Fruit fly (Drosophila melanogaster) whole organism, prepupa: ENCODE measurements around the gene Nak.
A peak's percentile ranks its signal among the peaks of the same experiment; 100 is the strongest.

Source experiments
- CG10669 ChIP-seq: fragments of 200-800 bp; sonication (Bioruptor generic); optimal IDR thresholded peaks from 3 replicates; lab custom pipeline; 2018; ENCODE audit warnings: missing biosample characterization, mild to moderate bottlenecking, missing genetic modification characterization, moderate library complexity
- CG16779 ChIP-seq: fragments of 200-800 bp; sonication (Bioruptor generic); optimal IDR thresholded peaks from 3 replicates; lab custom pipeline; 2017; ENCODE audit warnings: missing biosample characterization, mild to moderate bottlenecking, missing genetic modification characterization
- CG3032 ChIP-seq: fragments of 200-800 bp; optimal IDR thresholded peaks from 2 replicates; lab custom pipeline; 2019; ENCODE audit warnings: missing biosample characterization, mild to moderate bottlenecking, missing genetic modification characterization, moderate library complexity
- CG31627 ChIP-seq: fragments of 200-800 bp; sonication (Bioruptor generic); optimal IDR thresholded peaks from 3 replicates; lab custom pipeline; 2016; ENCODE audit warnings: missing biosample characterization, missing genetic modification characterization
- CG34406 ChIP-seq: fragments of 200-800 bp; sonication (Bioruptor generic); optimal IDR thresholded peaks from 3 replicates; lab custom pipeline; 2016; ENCODE audit warnings: missing biosample characterization, missing genetic modification characterization
- CG4318 ChIP-seq: fragments of 200-800 bp; sonication (Bioruptor generic); optimal IDR thresholded peaks from 3 replicates; lab custom pipeline; 2017; ENCODE audit warnings: missing biosample characterization, mild to moderate bottlenecking, missing genetic modification characterization
- CG6792 ChIP-seq: fragments of 200-800 bp; sonication (Bioruptor generic); optimal IDR thresholded peaks from 3 replicates; lab custom pipeline; 2016; ENCODE audit warnings: missing biosample characterization, missing genetic modification characterization
- CG6854 ChIP-seq: fragments of 200-800 bp; sonication (Bioruptor generic); optimal IDR thresholded peaks from 2 replicates; lab custom pipeline; 2017; ENCODE audit warnings: missing biosample characterization, mild to moderate bottlenecking, missing genetic modification characterization
- CG8119 ChIP-seq: fragments of 200-800 bp; sonication (Bioruptor generic); IDR thresholded peaks from 3 replicates; pipeline ENCODE4 v1.3.6; 2022; ENCODE audit warnings: missing biosample characterization, missing genetic modification characterization
- Ets96B ChIP-seq: fragments of 200-800 bp; optimal IDR thresholded peaks from 2 replicates; lab custom pipeline; 2019; ENCODE audit warnings: missing biosample characterization, mild to moderate bottlenecking, missing genetic modification characterization, moderate library complexity
- Hr38 ChIP-seq: sonication (Bioruptor generic); optimal IDR thresholded peaks from 2 replicates; lab custom pipeline; 2016; ENCODE audit warnings: missing biosample characterization, missing genetic modification characterization
- Hr39 ChIP-seq: fragments of 200-800 bp; sonication (Bioruptor generic); optimal IDR thresholded peaks from 2 replicates; lab custom pipeline; 2016; ENCODE audit warnings: missing biosample characterization, missing genetic modification characterization
- fkh ChIP-seq: fragments of 200-800 bp; sonication (Bioruptor generic); optimal IDR thresholded peaks from 3 replicates; lab custom pipeline; 2017; ENCODE audit warnings: missing biosample characterization, mild to moderate bottlenecking, missing genetic modification characterization, moderate library complexity

DNA sequence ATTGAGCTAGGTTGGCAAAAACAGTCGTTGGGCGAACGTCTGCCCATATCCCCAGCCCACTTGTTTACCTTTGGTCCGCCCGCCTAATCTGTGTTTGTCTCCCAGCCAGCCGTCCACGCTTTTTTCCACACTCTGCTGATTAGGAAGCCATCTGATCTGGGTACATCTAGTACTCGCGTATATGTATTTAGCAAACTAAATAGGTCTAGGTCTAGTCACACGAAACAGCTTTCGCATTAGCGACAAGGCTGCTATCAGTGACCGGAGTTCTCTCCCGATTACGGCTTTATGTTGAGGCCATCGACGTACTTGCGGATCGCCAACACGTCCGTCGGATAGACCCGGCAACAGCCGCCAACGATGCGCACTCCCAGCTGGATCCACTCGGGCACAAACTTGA lies 12.9 kb downstream of the Nak start:
- TF ChIP-seq CG6854 (no peak), Hr39 (GFP tag; lab: Kevin White, UChicago) (no peak), CG3032 (no peak), CG34406 (GFP tag; lab: Kevin White, UChicago) (no peak), CG4318 (GFP tag; lab: Kevin White, UChicago) (no peak), Ets96B (tag; lab: Kevin White, UChicago) (no peak), fkh (GFP tag; lab: Kevin White, UChicago) (peak; percentile 38), Hr38 (GFP tag; lab: Kevin White, UChicago) (no peak), CG10669 (GFP tag; lab: Kevin White, UChicago) (no peak), CG6792 (GFP tag; lab: Kevin White, UChicago) (no peak), CG8119 (GFP tag; lab: Robert Waterston, UW) (no peak), CG31627 (GFP tag; lab: Kevin White, UChicago) (no peak), CG16779 (tag; lab: Kevin White, UChicago) (no peak)
